Worm (Caenorhabditis elegans) whole organism, late embryonic: ENCODE data around the gene pus-1.

Experiments
- C08G9.2 ChIP-seq: sonication (generic microtip); optimal IDR thresholded peaks from 2 replicates; lab custom pipeline; 2016; ENCODE audit warnings: mild to moderate bottlenecking, missing genetic modification characterization, moderate library complexity, missing compliant biosample characterization
- C38D4.7 ChIP-seq: fragments of 200-800 bp; sonication (Bioruptor generic); optimal IDR thresholded peaks from 2 replicates; lab custom pipeline; 2018; ENCODE audit warnings: mild to moderate bottlenecking, missing genetic modification characterization, moderate library complexity, missing compliant biosample characterization
- T23F11.4 ChIP-seq: fragments of 200-800 bp; sonication (Bioruptor generic); optimal IDR thresholded peaks from 2 replicates; lab custom pipeline; 2018; ENCODE audit warnings: mild to moderate bottlenecking, missing genetic modification characterization, missing compliant biosample characterization
- ceh-14 ChIP-seq: sonication (generic microtip); optimal IDR thresholded peaks from 2 replicates; lab custom pipeline; 2016; ENCODE audit warnings: missing genotype, missing genetic modification characterization, missing compliant biosample characterization
- ceh-18 ChIP-seq: sonication (generic microtip); optimal IDR thresholded peaks from 2 replicates; lab custom pipeline; 2016; ENCODE audit warnings: missing genetic modification characterization, missing compliant biosample characterization
- ceh-19 ChIP-seq: fragments of 200-800 bp; sonication (Bioruptor generic); optimal IDR thresholded peaks from 2 replicates; lab custom pipeline; 2018; ENCODE audit warnings: mild to moderate bottlenecking, missing genetic modification characterization, missing compliant biosample characterization
- ceh-22 ChIP-seq: sonication (generic microtip); optimal IDR thresholded peaks from 2 replicates; lab custom pipeline; 2017; ENCODE audit warnings: missing biosample characterization, missing genetic modification characterization
- ceh-31 ChIP-seq: sonication (generic microtip); optimal IDR thresholded peaks from 2 replicates; lab custom pipeline; 2016; ENCODE audit warnings: missing genetic modification characterization, missing compliant biosample characterization
- ceh-45 ChIP-seq: fragments of 200-800 bp; sonication (Bioruptor generic); IDR thresholded peaks from 2 replicates; pipeline ENCODE4 v1.3.6; 2022; ENCODE audit warnings: missing genetic modification reagents, missing genetic modification characterization, missing compliant biosample characterization
- ceh-6 ChIP-seq: fragments of 200-800 bp; sonication (Bioruptor generic); optimal IDR thresholded peaks from 2 replicates; lab custom pipeline; 2018; ENCODE audit warnings: mild to moderate bottlenecking, missing genetic modification characterization, missing compliant biosample characterization
- ceh-9 ChIP-seq: sonication (generic microtip); optimal IDR thresholded peaks from 2 replicates; lab custom pipeline; 2016; ENCODE audit warnings: mild to moderate bottlenecking, missing genetic modification characterization, inconsistent platforms, missing compliant biosample characterization
- ets-4 ChIP-seq: sonication (generic microtip); optimal IDR thresholded peaks from 2 replicates; lab custom pipeline; 2016; ENCODE audit warnings: missing genetic modification characterization, missing compliant biosample characterization
- fkh-6 ChIP-seq: sonication (generic microtip); optimal IDR thresholded peaks from 2 replicates; lab custom pipeline; 2016; ENCODE audit warnings: missing genetic modification characterization, missing compliant biosample characterization
- hlh-13 ChIP-seq: fragments of 200-800 bp; sonication (Bioruptor generic); optimal IDR thresholded peaks from 2 replicates; lab custom pipeline; 2018; ENCODE audit warnings: mild to moderate bottlenecking, missing genetic modification characterization, missing compliant biosample characterization
- hlh-15 ChIP-seq: sonication (generic microtip); optimal IDR thresholded peaks from 2 replicates; lab custom pipeline; 2016; ENCODE audit warnings: missing genetic modification characterization, missing compliant biosample characterization
- hlh-6 ChIP-seq: sonication (generic microtip); optimal IDR thresholded peaks from 2 replicates; lab custom pipeline; 2016; ENCODE audit warnings: missing genotype, missing genetic modification characterization, missing compliant biosample characterization
- hlh-8 ChIP-seq: sonication (generic microtip); optimal IDR thresholded peaks from 2 replicates; lab custom pipeline; 2016; ENCODE audit warnings: missing genotype, missing genetic modification characterization, missing compliant biosample characterization
- madf-2 ChIP-seq: sonication (generic microtip); optimal IDR thresholded peaks from 2 replicates; lab custom pipeline; 2017; ENCODE audit warnings: missing genetic modification characterization, missing compliant biosample characterization
- nfya-1 ChIP-seq: sonication (generic microtip); optimal IDR thresholded peaks from 2 replicates; lab custom pipeline; 2017; ENCODE audit warnings: missing genetic modification characterization, mild to moderate bottlenecking, missing compliant biosample characterization, antibody characterized with exemption, moderate library complexity
- nhr-11 ChIP-seq: fragments of 150-350 bp; optimal IDR thresholded peaks from 2 replicates; lab custom pipeline; 2014; ENCODE audit warnings: missing biosample characterization, missing genetic modification characterization
- odd-2 ChIP-seq: sonication (generic microtip); optimal IDR thresholded peaks from 2 replicates; lab custom pipeline; 2017; ENCODE audit warnings: antibody characterized with exemption, mild to moderate bottlenecking, missing genetic modification characterization, missing compliant biosample characterization
- pag-3 ChIP-seq: sonication (generic microtip); optimal IDR thresholded peaks from 2 replicates; lab custom pipeline; 2016; ENCODE audit warnings: missing compliant biosample characterization, missing genetic modification characterization, borderline replicate concordance
- pha-2 ChIP-seq: sonication (generic microtip); optimal IDR thresholded peaks from 2 replicates; lab custom pipeline; 2017; ENCODE audit warnings: mild to moderate bottlenecking, missing genetic modification characterization, missing compliant biosample characterization
- pqm-1 ChIP-seq: sonication (generic microtip); optimal IDR thresholded peaks from 2 replicates; lab custom pipeline; 2016; ENCODE audit warnings: missing genetic modification characterization, missing compliant biosample characterization
- pros-1 ChIP-seq: fragments of 150-350 bp; optimal IDR thresholded peaks from 2 replicates; lab custom pipeline; 2014; ENCODE audit warnings: missing biosample characterization, missing genetic modification reagents, missing genetic modification characterization
- sdc-2 ChIP-seq: sonication (generic microtip); optimal IDR thresholded peaks from 2 replicates; lab custom pipeline; 2016; ENCODE audit warnings: missing genotype, missing genetic modification characterization, missing compliant biosample characterization
- tbx-7 ChIP-seq: sonication (generic microtip); optimal IDR thresholded peaks from 2 replicates; lab custom pipeline; 2016; ENCODE audit warnings: missing genotype, missing genetic modification characterization, missing compliant biosample characterization
- ttx-3 ChIP-seq: sonication (generic microtip); optimal IDR thresholded peaks from 2 replicates; lab custom pipeline; 2016; ENCODE audit warnings: missing genetic modification reagents, missing genetic modification characterization, missing compliant biosample characterization
- unc-3 ChIP-seq, 2 experiments: fragments of 200-800 bp in 1 of 2; sonication (Bioruptor generic) in 1 of 2; sonication (generic microtip) in 1 of 2; conservative IDR thresholded peaks in 1 of 2; optimal IDR thresholded peaks in 1 of 2; 2 replicates each; pipeline versions ENCODE4 v1.3.6 to Lab custom; 2016 to 2022; ENCODE audit warnings: missing compliant biosample characterization in 2 of 2, missing genetic modification characterization in 2 of 2, missing genetic modification reagents in 1 of 2
- unc-86 ChIP-seq: sonication (generic microtip); optimal IDR thresholded peaks from 2 replicates; lab custom pipeline; 2016; ENCODE audit warnings: missing genetic modification characterization, missing compliant biosample characterization
- ztf-16 ChIP-seq: sonication (generic microtip); optimal IDR thresholded peaks from 2 replicates; lab custom pipeline; 2017; ENCODE audit warnings: missing genetic modification characterization, missing compliant biosample characterization

pus-1 gene

ce11 chrV:16794828-16795354, at the start of gene pus-1, which contains the start of gene ctps-1:
pus-1 (minus strand) TSS chrV:16794952.
ctps-1 (plus strand) TSS chrV:16794878.
- TF ChIP-seq pros-1 (tag; lab: Kevin White, UChicago) (no peak), nfya-1 (tag; lab: Kevin White, UChicago) (peak; percentile 45)

- TF ChIP-seq madf-2 (no peak), T23F11.4 (GFP tag; lab: Kevin White, UChicago) (no peak), pag-3 (tag; lab: Kevin White, UChicago) (no peak), ceh-6 (GFP tag; lab: Kevin White, UChicago) (no peak)
These were observed 48.2 kb upstream of the pus-1 start, which contains the start of gene clec-25 for ce11 chrV:16842941-16843340. clec-25 (plus strand) TSS chrV:16843241.

ce11 chrV:16840961-16841360, 46.2 kb upstream of the pus-1 start, which contains the start of gene clec-40:
clec-40 (minus strand) TSS chrV:16841061.
- no peak for TF ChIP-seq C38D4.7 (GFP tag; lab: Kevin White, UChicago)
- TF ChIP-seq ceh-14 = no peak
- no peak for TF ChIP-seq ceh-31 (tag; lab: Kevin White, UChicago)
- no peak for TF ChIP-seq fkh-6 (tag; lab: Kevin White, UChicago)
- TF ChIP-seq unc-3 (GFP tag; conservative IDR thresholded peaks at IDR 0.05; lab: Robert Waterston, UW) = no peak
- TF ChIP-seq unc-3 (tag; optimal IDR thresholded peaks at IDR 0.05; lab: Kevin White, UChicago) = no peak
- no peak for TF ChIP-seq ceh-19
- no peak for TF ChIP-seq sdc-2 (tag; lab: Kevin White, UChicago)
- no peak for TF ChIP-seq nhr-11 (tag; lab: Kevin White, UChicago)
- TF ChIP-seq pha-2 (tag; lab: Kevin White, UChicago) = no peak
- TF ChIP-seq ttx-3 (tag; lab: Kevin White, UChicago) = no peak
- TF ChIP-seq tbx-7 (tag; lab: Kevin White, UChicago) = no peak
- no peak for TF ChIP-seq hlh-13 (GFP tag; lab: Kevin White, UChicago)
- TF ChIP-seq ztf-16 (tag; lab: Kevin White, UChicago) = no peak
- TF ChIP-seq unc-86 (tag; lab: Kevin White, UChicago) = no peak
- TF ChIP-seq hlh-8 (tag; lab: Kevin White, UChicago) = no peak

ce11 chrV:16840283-16840682, 45.5 kb upstream of the pus-1 start:
- TF ChIP-seq C08G9.2 = no peak
- no peak for TF ChIP-seq ceh-18 (tag; lab: Kevin White, UChicago)
- no peak for TF ChIP-seq odd-2 (tag; lab: Kevin White, UChicago)
- no peak for TF ChIP-seq tbx-7 (tag; lab: Kevin White, UChicago)
- TF ChIP-seq, all 69 proteins: peak for 0

ce11 chrV:16838435-16838834, 43.7 kb upstream of the pus-1 start:
- TF ChIP-seq C08G9.2 = no peak
- TF ChIP-seq hlh-15 (tag; lab: Kevin White, UChicago) = no peak
- TF ChIP-seq ttx-3 (tag; lab: Kevin White, UChicago) = no peak
- no peak for TF ChIP-seq pha-2 (tag; lab: Kevin White, UChicago)
- TF ChIP-seq hlh-6 (tag; lab: Kevin White, UChicago) = no peak
- no peak for TF ChIP-seq ceh-9 (tag; lab: Kevin White, UChicago)
- no peak for TF ChIP-seq hlh-8 (tag; lab: Kevin White, UChicago)
- no peak for TF ChIP-seq pqm-1 (tag; lab: Kevin White, UChicago)
- TF ChIP-seq ceh-45 (GFP tag; lab: Robert Waterston, UW) = no peak
- TF ChIP-seq pag-3 (tag; lab: Kevin White, UChicago) = no peak
- no peak for TF ChIP-seq ets-4
- no peak for TF ChIP-seq ceh-22 (tag; lab: Kevin White, UChicago)
